Worm (Caenorhabditis elegans) whole organism, L1 larva: ENCODE measurements around the gene grl-24.

Source experiments
- F16B12.6 ChIP-seq: fragments of 150-350 bp; optimal IDR thresholded peaks from 2 replicates; lab custom pipeline; 2014; ENCODE audit warnings: missing biosample characterization, missing genetic modification characterization
- aly-2 ChIP-seq: fragments of 150-350 bp; optimal IDR thresholded peaks from 2 replicates; lab custom pipeline; 2014; ENCODE audit warnings: missing biosample characterization, missing genetic modification characterization
- blmp-1 ChIP-seq: fragments of 150-350 bp; optimal IDR thresholded peaks from 2 replicates; lab custom pipeline; 2014; ENCODE audit warnings: missing biosample characterization, missing genetic modification characterization
- ceh-63 ChIP-seq: fragments of 200-800 bp; sonication (Bioruptor generic); optimal IDR thresholded peaks from 2 replicates; lab custom pipeline; 2018; ENCODE audit warnings: mild to moderate bottlenecking, missing genetic modification characterization, missing compliant biosample characterization
- ceh-8 ChIP-seq: fragments of 200-800 bp; sonication (Bioruptor generic); optimal IDR thresholded peaks from 2 replicates; lab custom pipeline; 2018; ENCODE audit warnings: mild to moderate bottlenecking, missing genetic modification characterization, moderate library complexity, missing compliant biosample characterization
- ces-1 ChIP-seq: fragments of 150-350 bp; optimal IDR thresholded peaks from 2 replicates; lab custom pipeline; 2014; ENCODE audit warnings: missing biosample characterization, missing genetic modification reagents, missing genetic modification characterization
- efl-1 ChIP-seq, 4 experiments: fragments of 150-350 bp; optimal IDR thresholded peaks in 3 of 4; peaks in 1 of 4; 1 replicate in 1 of 4; 2 replicates in 3 of 4; lab custom pipeline; 2014; ENCODE audit warnings: missing biosample characterization in 2 of 4, missing genetic modification characterization in 2 of 4, missing genetic modification reagents in 2 of 4
- egl-27 ChIP-seq, 2 experiments: fragments of 150-350 bp in 1 of 2; sonication (generic microtip); optimal IDR thresholded peaks; 3 replicates each; lab custom pipeline; 2017 to 2018; ENCODE audit warnings: missing biosample characterization in 2 of 2, missing genetic modification characterization in 2 of 2, missing genetic modification reagents in 2 of 2
- elt-2 ChIP-seq: sonication (generic microtip); optimal IDR thresholded peaks from 2 replicates; lab custom pipeline; 2016; ENCODE audit warnings: missing genetic modification characterization, mild to moderate bottlenecking, inconsistent platforms, missing compliant biosample characterization, missing genetic modification reagents
- ets-5 ChIP-seq: fragments of 200-800 bp; sonication (Bioruptor generic); IDR thresholded peaks from 2 replicates; pipeline ENCODE4 v1.3.6; 2022; ENCODE audit warnings: missing genetic modification characterization, missing compliant biosample characterization
- grh-1 ChIP-seq: fragments of 200-800 bp; sonication (Bioruptor generic); IDR thresholded peaks from 2 replicates; pipeline ENCODE4 v1.3.6; 2022; ENCODE audit warnings: missing genetic modification reagents, missing genetic modification characterization, missing compliant biosample characterization
- jun-1 ChIP-seq: fragments of 150-350 bp; optimal IDR thresholded peaks from 2 replicates; lab custom pipeline; 2014; ENCODE audit warnings: missing biosample characterization, missing genetic modification reagents, missing genetic modification characterization
- lin-14 ChIP-seq: fragments of 200-800 bp; sonication (Bioruptor generic); optimal IDR thresholded peaks from 2 replicates; lab custom pipeline; 2018; ENCODE audit warnings: mild to moderate bottlenecking, missing genetic modification characterization, moderate library complexity, missing compliant biosample characterization
- lin-39 ChIP-seq: fragments of 150-350 bp; optimal IDR thresholded peaks from 2 replicates; lab custom pipeline; 2014; ENCODE audit warnings: missing biosample characterization, missing genetic modification reagents, missing genetic modification characterization
- lir-3 ChIP-seq: sonication (generic microtip); optimal IDR thresholded peaks from 2 replicates; lab custom pipeline; 2016; ENCODE audit warnings: mild to moderate bottlenecking, missing genetic modification characterization, moderate library complexity, missing compliant biosample characterization; ENCODE audit not compliant: poor library complexity
- mep-1 ChIP-seq: fragments of 150-350 bp; optimal IDR thresholded peaks from 2 replicates; lab custom pipeline; 2014; ENCODE audit warnings: missing biosample characterization, missing genetic modification characterization
- nhr-19 ChIP-seq: fragments of 200-800 bp; sonication (Bioruptor generic); conservative IDR thresholded peaks from 2 replicates; pipeline ENCODE4 v1.3.6; 2022; ENCODE audit warnings: missing genetic modification characterization, missing compliant biosample characterization
- nhr-237 ChIP-seq: fragments of 150-350 bp; optimal IDR thresholded peaks from 2 replicates; lab custom pipeline; 2014; ENCODE audit warnings: missing biosample characterization, missing genetic modification characterization
- nhr-85 ChIP-seq: sonication (generic microtip); peaks from one replicate; lab custom pipeline; 2016; ENCODE audit warnings: missing genetic modification characterization, inconsistent platforms, missing compliant biosample characterization
- nhr-90 ChIP-seq: sonication (generic microtip); optimal IDR thresholded peaks from 2 replicates; lab custom pipeline; 2016; ENCODE audit warnings: mild to moderate bottlenecking, missing genetic modification characterization, missing compliant biosample characterization; ENCODE audit not compliant: poor library complexity
- sox-4 ChIP-seq: sonication (generic microtip); optimal IDR thresholded peaks from 2 replicates; lab custom pipeline; 2016; ENCODE audit warnings: missing genetic modification characterization, missing compliant biosample characterization
- swsn-7 ChIP-seq: sonication (generic microtip); optimal IDR thresholded peaks from 2 replicates; lab custom pipeline; 2016; ENCODE audit warnings: missing genetic modification characterization, missing compliant biosample characterization
- tlp-1 ChIP-seq: fragments of 150-350 bp; optimal IDR thresholded peaks from 2 replicates; lab custom pipeline; 2014; ENCODE audit warnings: missing biosample characterization, missing genetic modification characterization
- unc-130 ChIP-seq: fragments of 150-350 bp; optimal IDR thresholded peaks from 2 replicates; lab custom pipeline; 2017; ENCODE audit warnings: missing biosample characterization, missing genetic modification characterization, inconsistent platforms
- unc-62 ChIP-seq: fragments of 150-350 bp; optimal IDR thresholded peaks from 2 replicates; lab custom pipeline; 2014; ENCODE audit warnings: missing biosample characterization, missing genetic modification reagents, missing genetic modification characterization
- unc-98 ChIP-seq: fragments of 200-800 bp; sonication (Bioruptor generic); IDR thresholded peaks from 2 replicates; pipeline ENCODE4 v1.3.6; 2022; ENCODE audit warnings: missing genetic modification characterization, missing compliant biosample characterization
- vab-15 ChIP-seq: sonication (generic microtip); optimal IDR thresholded peaks from 2 replicates; lab custom pipeline; 2017; ENCODE audit warnings: missing genotype, mild to moderate bottlenecking, missing genetic modification characterization, missing compliant biosample characterization
- xbp-1 ChIP-seq: sonication (generic microtip); optimal IDR thresholded peaks from 2 replicates; lab custom pipeline; 2016; ENCODE audit warnings: missing genetic modification characterization, missing compliant biosample characterization
- zip-4 ChIP-seq: fragments of 200-800 bp; sonication (Bioruptor generic); optimal IDR thresholded peaks from 2 replicates; lab custom pipeline; 2018; ENCODE audit warnings: mild to moderate bottlenecking, missing genetic modification characterization, moderate library complexity, missing compliant biosample characterization

grl-24 gene

ce11 chrIV:17475743-17476142 is at the start of gene grl-24:
TSS of gene grl-24 (minus strand) at chrIV:17475843.
- TF ChIP-seq swsn-7 (tag; lab: Kevin White, UChicago) (no peak), ets-5 (GFP tag; lab: Robert Waterston, UW) (no peak), ceh-8 (GFP tag; lab: Kevin White, UChicago) (no peak), ceh-63 (GFP tag; lab: Kevin White, UChicago) (no peak), nhr-90 (tag; lab: Kevin White, UChicago) (no peak), tlp-1 (no peak), sox-4 (tag; lab: Kevin White, UChicago) (no peak), unc-62 (GFP tag; lab: Kevin White, UChicago) (no peak), mep-1 (no peak), unc-130 (tag; lab: Kevin White, UChicago) (no peak), lin-39 (no peak), ces-1 (GFP tag; lab: Kevin White, UChicago) (no peak), jun-1 (tag; lab: Kevin White, UChicago) (no peak), vab-15 (tag; lab: Kevin White, UChicago) (no peak), elt-2 (tag; lab: Kevin White, UChicago) (no peak)

- TF ChIP-seq F16B12.6 (tag; lab: Kevin White, UChicago) (no peak), efl-1 (optimal IDR thresholded peaks at IDR 0.05; lab: Kevin White, UChicago) (no peak), efl-1 (GFP tag; optimal IDR thresholded peaks at IDR 0.05 in 1 of 2; lab: Kevin White, UChicago) (peak in 1 of 2 experiments; percentile 22), aly-2 (tag; lab: Kevin White, UChicago) (no peak), tlp-1 (no peak), unc-98 (GFP tag; lab: Robert Waterston, UW) (no peak)
- TF ChIP-seq, all 84 proteins: peak for 1
These were observed 15.0 kb upstream of the grl-24 start, which contains the start of gene nas-6 for ce11 chrIV:17490679-17491078. TSS of gene nas-6 (minus strand) at chrIV:17490779.

ce11 chrIV:17483230-17483629 is 7.6 kb upstream of the grl-24 start, which contains the start of gene rabr-2:
TSS of gene rabr-2 (minus strand) at chrIV:17483330.
- TF ChIP-seq nhr-19 (no peak), zip-4 (GFP tag; lab: Kevin White, UChicago) (no peak), lir-3 (tag; lab: Kevin White, UChicago) (no peak), elt-2 (tag; lab: Kevin White, UChicago) (no peak)

ce11 chrIV:17475242-17475641 is 401 bp downstream of the grl-24 start, which contains the start of gene F11E6.9:
TSS of gene F11E6.9 (minus strand) at chrIV:17475342.
- TF ChIP-seq nhr-237 (tag; lab: Kevin White, UChicago) (no peak), xbp-1 (tag; lab: Kevin White, UChicago) (no peak)

- no peak for TF ChIP-seq mep-1
- TF ChIP-seq blmp-1 (tag; lab: Kevin White, UChicago): peak; percentile 58
- peak; percentile 69 for TF ChIP-seq nhr-85
- no peak for TF ChIP-seq grh-1
These were observed 1.6 kb downstream of the grl-24 start for ce11 chrIV:17474047-17474446.

- TF ChIP-seq blmp-1 (tag; lab: Kevin White, UChicago) (peak; percentile 9), nhr-85 (peak; percentile 81), lin-14 (GFP tag; lab: Kevin White, UChicago) (peak; percentile 38), egl-27 (tag; optimal IDR thresholded peaks at IDR 0.05; lab: Kevin White, UChicago) (no peak)
These were observed 2.6 kb downstream of the grl-24 start, which contains the start of gene gba-3 for ce11 chrIV:17473034-17473433. TSS of gene gba-3 (plus strand) at chrIV:17473334.
